Worm (Caenorhabditis elegans): ENCODE measurements around the gene K09C6.10.

- TF ChIP-seq mdl-1 (tag; optimal IDR thresholded peaks at IDR 0.05) (no peak), jun-1 (tag; optimal IDR thresholded peaks at IDR 0.05) (no peak), unc-62 (GFP tag; optimal IDR thresholded peaks at IDR 0.05 in 1 of 2) (no peak), unc-62 (tag; optimal IDR thresholded peaks at IDR 0.05) (no peak), lim-7 (GFP tag; IDR thresholded peaks at IDR 0.05) (no peak), nhr-6 (tag; optimal IDR thresholded peaks at IDR 0.05) (no peak), fkh-10 (GFP tag; optimal IDR thresholded peaks at IDR 0.05) (no peak), Y105C5A.15 (GFP tag; IDR thresholded peaks at IDR 0.05) (no peak), ZK546.5 (tag; optimal IDR thresholded peaks at IDR 0.05) (no peak), ztf-11 (tag; optimal IDR thresholded peaks at IDR 0.05) (no peak)
These were observed 39.3 kb downstream of the K09C6.10 start, which contains the start of gene T02B11.8 for ce11 chrV:878567-878966.
